Fruit fly (Drosophila melanogaster): ENCODE results near the gene Wnt4.

The Wnt4 gene

DNA sequence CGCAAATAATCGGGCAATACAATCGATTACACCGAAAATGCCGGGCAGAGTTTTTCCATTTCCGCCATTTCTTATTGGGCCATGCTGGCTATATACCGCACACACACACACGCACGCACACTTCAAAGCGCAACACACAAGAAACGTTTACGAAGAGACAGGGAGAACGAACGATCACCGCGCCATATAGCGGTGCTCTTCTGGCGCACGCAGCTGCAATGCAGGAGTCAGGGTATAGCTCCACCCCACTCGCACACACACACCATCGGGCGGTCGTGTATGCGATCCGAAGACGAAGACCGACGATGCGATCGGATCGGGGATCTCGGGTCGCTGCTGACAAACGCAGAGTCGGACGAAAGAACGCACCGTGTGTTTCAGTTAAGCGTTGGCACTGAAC lies 29.8 kb upstream of the Wnt4 start, which contains the start of gene wg (continued):
- TF ChIP-seq sr (GFP tag; IDR thresholded peaks at IDR 0.05) (0 out of 3 replicates have a peak, but pooled peaks have one; percentile 37), z (GFP tag; IDR thresholded peaks at IDR 0.05) (peak; percentile 53; the same call in 1 of the 3 replicates), hkb (optimal IDR thresholded peaks at IDR 0.05) (no peak), hkb (GFP tag; IDR thresholded peaks at IDR 0.05) (peak; percentile 47; the same call in 1 of the 2 replicates), Pdp1 (GFP tag; optimal IDR thresholded peaks at IDR 0.05) (peak in 1 of 2 experiments; percentile 30), ftz-f1 (GFP tag; optimal IDR thresholded peaks at IDR 0.05) (peak; percentile 57), pros (GFP tag; optimal IDR thresholded peaks at IDR 0.05) (peak; percentile 83), aop (GFP tag; IDR thresholded peaks at IDR 0.05) (peak; percentile 37; the same call in 1 of the 2 replicates), HmgZ (tag; optimal IDR thresholded peaks at IDR 0.05) (peak; percentile 35), gcm (GFP tag; optimal IDR thresholded peaks at IDR 0.05) (peak; percentile 64), CG13775 (GFP tag; optimal IDR thresholded peaks at IDR 0.05) (no peak), NFAT (GFP tag; IDR thresholded peaks at IDR 0.05) (peak; percentile 29; the same call in 1 of the 2 replicates), CG2712 (tag; optimal IDR thresholded peaks at IDR 0.05) (peak; percentile 40), CG31365 (tag; optimal IDR thresholded peaks at IDR 0.05) (no peak), CG10321 (GFP tag; IDR thresholded peaks at IDR 0.05) (peak; percentile 98), Kr (GFP tag; optimal IDR thresholded peaks at IDR 0.05) (peak; percentile 27), Gsc (GFP tag; IDR thresholded peaks at IDR 0.05) (no peak), Hmr (GFP tag; optimal IDR thresholded peaks at IDR 0.05) (peak; percentile 29), ci (GFP tag; IDR thresholded peaks at IDR 0.05) (peak; percentile 75; the same call in 2 of the 3 replicates), rib (GFP tag; IDR thresholded peaks at IDR 0.05) (peak; percentile 60; the same call in 1 of the 2 replicates), CG15479 (GFP tag; optimal IDR thresholded peaks at IDR 0.05) (peak; percentile 93), CG2116 (GFP tag; optimal IDR thresholded peaks at IDR 0.05) (peak; percentile 14), CG18619 (GFP tag; optimal IDR thresholded peaks at IDR 0.05) (no peak), caup (GFP tag; optimal IDR thresholded peaks at IDR 0.05; ENCODE audit: severe bottlenecking) (peak; percentile 31), ab (GFP tag; optimal IDR thresholded peaks at IDR 0.05) (no peak), p53 (GFP tag; optimal IDR thresholded peaks at IDR 0.05) (peak; percentile 37), Med (GFP tag) (peak; percentile 87), Opbp (GFP tag; IDR thresholded peaks at IDR 0.05; ENCODE audit: partially characterized antibody) (peak; percentile 67; the same call in 2 of the 3 replicates), CG12659 (GFP tag; optimal IDR thresholded peaks at IDR 0.05) (no peak), pfk (GFP tag; optimal IDR thresholded peaks at IDR 0.05) (peak; percentile 31), NC2α (GFP tag; optimal IDR thresholded peaks at IDR 0.05) (peak; percentile 37), H15 (GFP tag; IDR thresholded peaks at IDR 0.05) (0 out of 3 replicates have a peak, but pooled peaks have one; percentile 8), twi (tag; optimal IDR thresholded peaks at IDR 0.05) (peak; percentile 70), CG12391 (tag; optimal IDR thresholded peaks at IDR 0.05) (peak; percentile 12), CG4282 (GFP tag; optimal IDR thresholded peaks at IDR 0.05) (peak; percentile 36), pan (optimal IDR thresholded peaks at IDR 0.05) (no peak), pan (GFP tag; optimal IDR thresholded peaks at IDR 0.05 in 1 of 2, IDR thresholded peaks at IDR 0.05 in 1 of 2) (peak in 1 of 2 experiments; percentile 71), CG10543 (GFP tag; optimal IDR thresholded peaks at IDR 0.05) (peak; percentile 76), Abd-B (GFP tag; optimal IDR thresholded peaks at IDR 0.05) (no peak), fu2 (GFP tag; optimal IDR thresholded peaks at IDR 0.05) (no peak), cg (GFP tag; optimal IDR thresholded peaks at IDR 0.05) (peak; percentile 100), CG3065 (GFP tag; optimal IDR thresholded peaks at IDR 0.05) (no peak), Neu2 (GFP tag; optimal IDR thresholded peaks at IDR 0.05; ENCODE audit: borderline replicate concordance) (peak; percentile 35), CG30403 (GFP tag; optimal IDR thresholded peaks at IDR 0.05) (no peak), Tbp (GFP tag; optimal IDR thresholded peaks at IDR 0.05) (peak; percentile 86), zfh1 (GFP tag; IDR thresholded peaks at IDR 0.05) (0 out of 3 replicates have a peak, but pooled peaks have one; percentile 49), dm (GFP tag; optimal IDR thresholded peaks at IDR 0.05) (peak; percentile 4), Drgx (GFP tag; IDR thresholded peaks at IDR 0.05) (0 out of 2 replicates have a peak, but pooled peaks have one; percentile 14), sens-2 (GFP tag; IDR thresholded peaks at IDR 0.05) (no peak), kni (GFP tag; optimal IDR thresholded peaks at IDR 0.05) (peak; percentile 61)

All from whole organism, embryonic.